Worm (Caenorhabditis elegans) whole organism, mixed stage, embryonic: ENCODE data around the gene ets-4.

ENCODE experiments used
- nhr-2 ChIP-seq: fragments of 150-350 bp; optimal IDR thresholded peaks from 2 replicates; lab custom pipeline; 2014; ENCODE audit warnings: missing biosample characterization, missing genetic modification characterization
- snpc-4 ChIP-seq: fragments of 150-350 bp; optimal IDR thresholded peaks from 2 replicates; lab custom pipeline; 2014; ENCODE audit warnings: missing biosample characterization, missing genetic modification characterization
- ztf-11 ChIP-seq: fragments of 150-350 bp; optimal IDR thresholded peaks from 2 replicates; lab custom pipeline; 2014; ENCODE audit warnings: missing biosample characterization, missing genetic modification characterization

DNA sequence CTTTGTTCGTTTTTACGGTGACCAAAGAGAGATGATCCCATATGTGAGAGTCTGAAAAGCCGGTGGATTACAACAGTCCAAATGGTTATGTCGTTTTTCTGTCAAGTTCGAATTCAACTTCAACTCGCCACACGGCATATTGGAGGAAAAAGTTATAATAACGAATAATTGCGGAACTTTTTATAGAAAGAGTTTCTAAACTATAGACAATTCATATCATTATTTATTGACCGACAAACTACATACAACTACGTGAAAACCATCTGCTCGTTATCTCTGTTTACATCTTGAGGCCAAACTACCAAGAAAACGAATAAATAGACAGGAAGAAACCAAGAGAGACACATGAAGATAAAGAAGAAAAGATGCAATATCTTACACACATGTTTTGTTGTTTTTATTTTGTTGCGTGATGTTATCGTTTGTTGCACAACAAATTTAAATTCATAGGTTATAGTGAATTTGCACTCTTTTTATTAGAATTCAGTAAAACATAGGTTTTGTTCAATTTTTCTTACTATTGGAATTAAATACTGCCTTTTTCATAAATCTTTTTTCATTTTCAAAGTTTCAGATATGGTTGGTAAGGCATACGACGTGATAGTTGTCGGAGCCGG is 44.9 kb upstream of the ets-4 start, which contains the start of the genes C15B12.4 and C15B12.8:
- TF ChIP-seq nhr-2 (no peak), ztf-11 (tag; lab: Kevin White, UChicago) (no peak), snpc-4 (tag; lab: Kevin White, UChicago) (no peak)
